Worm (Caenorhabditis elegans): ENCODE results near the gene ZK686.6.

DNA sequence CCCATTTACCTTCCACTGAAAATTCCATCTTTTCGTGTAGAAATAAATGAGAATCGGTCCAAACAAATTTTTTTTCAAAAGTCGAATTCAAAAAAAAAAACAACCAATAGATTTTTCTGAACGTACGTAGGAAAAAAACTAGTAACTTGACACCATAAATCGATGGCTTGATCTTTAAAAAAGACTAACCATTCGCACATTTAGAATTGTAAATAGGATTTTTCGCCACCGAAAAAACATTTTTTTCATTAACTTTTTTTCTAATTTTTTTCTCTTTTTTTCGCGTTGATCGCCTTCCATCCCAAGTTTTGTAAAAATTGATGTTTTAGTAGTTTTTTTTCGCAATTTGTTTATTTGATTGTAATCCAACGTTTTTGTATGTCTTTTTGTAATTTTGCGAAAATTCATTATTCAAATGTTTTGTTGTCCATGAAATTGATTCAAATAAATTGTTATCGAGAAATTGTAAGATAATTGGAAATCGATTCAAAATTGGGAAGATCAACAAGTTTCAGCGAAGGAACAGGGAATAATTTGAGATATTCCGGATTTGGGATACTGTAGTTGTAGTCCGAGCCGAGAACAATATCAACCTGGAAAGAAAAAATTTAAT is 35.0 kb downstream of the ZK686.6 start:
- TF ChIP-seq ama-1 (optimal IDR thresholded peaks at IDR 0.05) (no peak), pes-1 (GFP tag; IDR thresholded peaks at IDR 0.05) (no peak), ceh-13 (GFP tag; optimal IDR thresholded peaks at IDR 0.05) (no peak), hnd-1 (tag; optimal IDR thresholded peaks at IDR 0.05) (no peak), tbx-11 (GFP tag; IDR thresholded peaks at IDR 0.05) (no peak), F13C5.2 (tag; optimal IDR thresholded peaks at IDR 0.05) (no peak), tbx-37 (GFP tag; conservative IDR thresholded peaks at IDR 0.05) (no peak), flt-1 (GFP tag; IDR thresholded peaks at IDR 0.05) (no peak), sea-1 (GFP tag; conservative IDR thresholded peaks at IDR 0.05) (no peak), scrt-1 (GFP tag; IDR thresholded peaks at IDR 0.05) (no peak), ets-7 (tag; optimal IDR thresholded peaks at IDR 0.05) (no peak)
